Fruit fly (Drosophila melanogaster) whole organism, embryonic: ENCODE results near the gene CG7079.
A peak's percentile ranks its signal among the peaks of the same experiment; 100 is the strongest.

ENCODE experiments used
- CG12769 ChIP-seq: fragments of 200-800 bp; sonication (Bioruptor generic); optimal IDR thresholded peaks from 2 replicates; lab custom pipeline; 2019; ENCODE audit warnings: missing biosample characterization, mild to moderate bottlenecking, missing genetic modification characterization, moderate library complexity
- CG13624 ChIP-seq: fragments of 200-800 bp; sonication (Bioruptor generic); optimal IDR thresholded peaks from 2 replicates; lab custom pipeline; 2016; ENCODE audit warnings: missing biosample characterization, missing genetic modification characterization
- CG15073 ChIP-seq: fragments of 200-800 bp; sonication (Bioruptor generic); optimal IDR thresholded peaks from 2 replicates; lab custom pipeline; 2016; ENCODE audit warnings: missing biosample characterization, missing genetic modification characterization
- CG15514 ChIP-seq: fragments of 200-800 bp; sonication (Bioruptor generic); optimal IDR thresholded peaks from 3 replicates; lab custom pipeline; 2017; ENCODE audit warnings: missing biosample characterization, missing genetic modification characterization, mild to moderate bottlenecking, moderate library complexity, missing genetic modification reagents
- CG16813 ChIP-seq: fragments of 200-800 bp; sonication (Bioruptor generic); IDR thresholded peaks from 3 replicates; pipeline ENCODE4 v1.3.6; 2022; ENCODE audit warnings: missing biosample characterization, missing genetic modification characterization; ENCODE audit not compliant: partially characterized antibody
- CG17385 ChIP-seq: fragments of 200-800 bp; sonication (Bioruptor generic); optimal IDR thresholded peaks from 3 replicates; lab custom pipeline; 2018; ENCODE audit warnings: missing biosample characterization, mild to moderate bottlenecking, missing genetic modification characterization
- CG18011 ChIP-seq: fragments of 200-800 bp; sonication (Bioruptor generic); optimal IDR thresholded peaks from 2 replicates; lab custom pipeline; 2017; ENCODE audit warnings: missing biosample characterization, missing genetic modification characterization, mild to moderate bottlenecking, moderate library complexity, missing genotype
- CG2120 ChIP-seq: fragments of 200-800 bp; sonication (Bioruptor generic); optimal IDR thresholded peaks from 3 replicates; lab custom pipeline; 2016; ENCODE audit warnings: missing biosample characterization, missing genetic modification characterization
- CG2712 ChIP-seq: fragments of 200-800 bp; optimal IDR thresholded peaks from 3 replicates; lab custom pipeline; 2019; ENCODE audit warnings: missing biosample characterization, mild to moderate bottlenecking, missing genetic modification characterization, moderate library complexity
- CG32772 ChIP-seq: fragments of 200-800 bp; sonication (Bioruptor generic); IDR thresholded peaks from 2 replicates; pipeline ENCODE4 v1.3.6; 2022; ENCODE audit warnings: missing biosample characterization, missing genetic modification characterization
- CG34376 ChIP-seq: fragments of 200-800 bp; sonication (Bioruptor generic); optimal IDR thresholded peaks from 2 replicates; lab custom pipeline; 2018; ENCODE audit warnings: missing biosample characterization, mild to moderate bottlenecking, missing genetic modification characterization
- CG4617 ChIP-seq: fragments of 200-800 bp; sonication (Bioruptor generic); optimal IDR thresholded peaks from 3 replicates; lab custom pipeline; 2016; ENCODE audit warnings: missing biosample characterization, missing genetic modification characterization, borderline replicate concordance
- CG5180 ChIP-seq: fragments of 200-800 bp; sonication (Bioruptor generic); optimal IDR thresholded peaks from 3 replicates; lab custom pipeline; 2017; ENCODE audit warnings: missing biosample characterization, missing genetic modification characterization, mild to moderate bottlenecking, moderate library complexity, missing genetic modification reagents
- CG7963 ChIP-seq: fragments of 200-800 bp; sonication (Bioruptor generic); IDR thresholded peaks from 3 replicates; pipeline ENCODE4 v1.3.6; 2022; ENCODE audit warnings: missing biosample characterization, missing genetic modification characterization; ENCODE audit not compliant: partially characterized antibody
- E2f2 ChIP-seq: fragments of 200-800 bp; sonication (Bioruptor generic); IDR thresholded peaks from 2 replicates; pipeline ENCODE4 v1.3.6; 2022; ENCODE audit warnings: missing biosample characterization, missing genetic modification characterization
- Ets97D ChIP-seq: fragments of 200-800 bp; sonication (Bioruptor generic); optimal IDR thresholded peaks from 3 replicates; lab custom pipeline; 2016; ENCODE audit warnings: missing biosample characterization, missing genetic modification characterization
- Fer1 ChIP-seq: fragments of 200-800 bp; sonication (Bioruptor generic); optimal IDR thresholded peaks from 2 replicates; lab custom pipeline; 2017; ENCODE audit warnings: missing biosample characterization, mild to moderate bottlenecking, missing genetic modification characterization
- HLH4C ChIP-seq: fragments of 200-800 bp; sonication (Bioruptor generic); IDR thresholded peaks from 3 replicates; pipeline ENCODE4 v1.3.6; 2022; ENCODE audit warnings: missing biosample characterization, missing genetic modification characterization; ENCODE audit not compliant: partially characterized antibody
- Hsf ChIP-seq: fragments of 200-800 bp; sonication (Bioruptor generic); optimal IDR thresholded peaks from 3 replicates; lab custom pipeline; 2016; ENCODE audit warnings: missing biosample characterization, missing genetic modification characterization
- Meics ChIP-seq: fragments of 200-800 bp; sonication (Bioruptor generic); optimal IDR thresholded peaks from 2 replicates; lab custom pipeline; 2017; ENCODE audit warnings: missing biosample characterization, mild to moderate bottlenecking, missing genetic modification characterization
- Myb ChIP-seq: fragments of 200-800 bp; sonication (Bioruptor generic); optimal IDR thresholded peaks from 2 replicates; lab custom pipeline; 2016; ENCODE audit warnings: missing biosample characterization, missing genetic modification characterization
- Nf-YC ChIP-seq: fragments of 200-800 bp; optimal IDR thresholded peaks from 3 replicates; lab custom pipeline; 2019; ENCODE audit warnings: missing biosample characterization, mild to moderate bottlenecking, missing genetic modification characterization, moderate library complexity
- Scr ChIP-seq: fragments of 200-800 bp; sonication (Bioruptor generic); IDR thresholded peaks from 2 replicates; pipeline ENCODE4 v1.3.6; 2022; ENCODE audit warnings: missing biosample characterization, missing genetic modification characterization; ENCODE audit not compliant: partially characterized antibody
- Six4 ChIP-seq: fragments of 200-800 bp; sonication (Bioruptor generic); optimal IDR thresholded peaks from 2 replicates; lab custom pipeline; 2016; ENCODE audit warnings: missing biosample characterization, missing genetic modification characterization
- Sry-δ ChIP-seq: fragments of 200-800 bp; sonication (Bioruptor generic); optimal IDR thresholded peaks from 2 replicates; lab custom pipeline; 2016; ENCODE audit warnings: missing biosample characterization, missing genetic modification characterization
- YL-1 ChIP-seq: fragments of 200-800 bp; sonication (Bioruptor generic); optimal IDR thresholded peaks from 3 replicates; lab custom pipeline; 2017; ENCODE audit warnings: missing biosample characterization, mild to moderate bottlenecking, missing genetic modification characterization
- ato ChIP-seq: fragments of 200-800 bp; sonication (Bioruptor generic); IDR thresholded peaks from 2 replicates; pipeline ENCODE4 v1.3.6; 2022; ENCODE audit warnings: missing biosample characterization, missing genetic modification characterization; ENCODE audit not compliant: partially characterized antibody
- cad ChIP-seq: fragments of >200 bp; optimal IDR thresholded peaks from 2 replicates; lab custom pipeline; 2017; ENCODE audit warnings: missing biosample characterization, missing genetic modification characterization
- chinmo ChIP-seq: fragments of 200-800 bp; sonication (Bioruptor generic); IDR thresholded peaks from 4 replicates; pipeline ENCODE4 v1.3.6; 2022; ENCODE audit warnings: missing biosample characterization, missing genetic modification characterization; ENCODE audit not compliant: partially characterized antibody
- chm ChIP-seq: fragments of 200-800 bp; sonication (Bioruptor generic); IDR thresholded peaks from 2 replicates; pipeline ENCODE4 v1.3.6; 2022; ENCODE audit warnings: missing biosample characterization, missing genetic modification characterization
- eve ChIP-seq, 2 experiments: fragments of >200 bp; optimal IDR thresholded peaks; 2 replicates each; lab custom pipeline; 2017; ENCODE audit warnings: missing biosample characterization in 2 of 2, missing genetic modification characterization in 2 of 2
- gem ChIP-seq: fragments of 200-800 bp; sonication (Bioruptor generic); optimal IDR thresholded peaks from 2 replicates; lab custom pipeline; 2019; ENCODE audit warnings: missing biosample characterization, mild to moderate bottlenecking, missing genetic modification characterization, moderate library complexity
- grn ChIP-seq: fragments of 200-800 bp; sonication (Bioruptor generic); optimal IDR thresholded peaks from 3 replicates; lab custom pipeline; 2017; ENCODE audit warnings: missing biosample characterization, missing genetic modification characterization
- gro ChIP-seq: fragments of 200-800 bp; sonication (Bioruptor generic); optimal IDR thresholded peaks from 2 replicates; lab custom pipeline; 2016; ENCODE audit warnings: missing biosample characterization, missing genetic modification characterization
- hb ChIP-seq: fragments of 200-800 bp; sonication (Bioruptor generic); IDR thresholded peaks from 3 replicates; pipeline ENCODE4 v1.3.6; 2022; ENCODE audit warnings: missing biosample characterization, missing genetic modification characterization; ENCODE audit not compliant: partially characterized antibody
- inv ChIP-seq: fragments of 200-800 bp; sonication (Bioruptor generic); IDR thresholded peaks from 2 replicates; pipeline ENCODE4 v1.3.6; 2022; ENCODE audit warnings: missing biosample characterization, missing genetic modification characterization; ENCODE audit not compliant: partially characterized antibody
- mld ChIP-seq: fragments of 200-800 bp; sonication (Bioruptor generic); IDR thresholded peaks from 3 replicates; pipeline ENCODE4 v1.3.6; 2022; ENCODE audit warnings: missing biosample characterization, missing genetic modification characterization; ENCODE audit not compliant: partially characterized antibody
- oc ChIP-seq: fragments of 200-800 bp; sonication (Bioruptor generic); optimal IDR thresholded peaks from 2 replicates; lab custom pipeline; 2018; ENCODE audit warnings: missing biosample characterization, mild to moderate bottlenecking, missing genetic modification characterization, moderate library complexity
- phol ChIP-seq: fragments of 200-800 bp; sonication (Bioruptor generic); optimal IDR thresholded peaks from 3 replicates; lab custom pipeline; 2018; ENCODE audit warnings: missing biosample characterization, mild to moderate bottlenecking, missing genetic modification characterization, moderate library complexity
- rib ChIP-seq: fragments of 200-800 bp; sonication (Bioruptor generic); IDR thresholded peaks from 2 replicates; pipeline ENCODE4 v1.3.6; 2022; ENCODE audit warnings: missing biosample characterization, missing genetic modification characterization
- slbo ChIP-seq: fragments of 200-800 bp; sonication (Bioruptor generic); IDR thresholded peaks from 2 replicates; pipeline ENCODE4 v1.3.6; 2022; ENCODE audit warnings: missing biosample characterization, missing genetic modification characterization
- sna ChIP-seq: fragments of 200-800 bp; sonication (Bioruptor generic); IDR thresholded peaks from 2 replicates; pipeline ENCODE4 v1.3.6; 2022; ENCODE audit warnings: missing biosample characterization, missing genetic modification characterization; ENCODE audit not compliant: partially characterized antibody
- stc ChIP-seq: fragments of 200-800 bp; sonication (Bioruptor generic); IDR thresholded peaks from 2 replicates; pipeline ENCODE4 v1.3.6; 2022; ENCODE audit warnings: missing biosample characterization, missing genetic modification characterization
- tll ChIP-seq, 2 experiments: fragments of 200-800 bp in 1 of 2; fragments of >200 bp in 1 of 2; sonication (Bioruptor generic) in 1 of 2; optimal IDR thresholded peaks; 2 replicates each; lab custom pipeline; 2017 to 2019; ENCODE audit warnings: missing biosample characterization in 2 of 2, missing genetic modification characterization in 2 of 2, mild to moderate bottlenecking in 1 of 2, moderate library complexity in 1 of 2
- trem ChIP-seq: fragments of 200-800 bp; optimal IDR thresholded peaks from 3 replicates; lab custom pipeline; 2019; ENCODE audit warnings: missing biosample characterization, mild to moderate bottlenecking, missing genetic modification characterization, moderate library complexity
- tup ChIP-seq: fragments of 200-800 bp; sonication (Bioruptor generic); optimal IDR thresholded peaks from 2 replicates; lab custom pipeline; 2016; ENCODE audit warnings: missing biosample characterization, mild to moderate bottlenecking, missing genetic modification characterization, moderate library complexity

The CG7079 gene

DNA sequence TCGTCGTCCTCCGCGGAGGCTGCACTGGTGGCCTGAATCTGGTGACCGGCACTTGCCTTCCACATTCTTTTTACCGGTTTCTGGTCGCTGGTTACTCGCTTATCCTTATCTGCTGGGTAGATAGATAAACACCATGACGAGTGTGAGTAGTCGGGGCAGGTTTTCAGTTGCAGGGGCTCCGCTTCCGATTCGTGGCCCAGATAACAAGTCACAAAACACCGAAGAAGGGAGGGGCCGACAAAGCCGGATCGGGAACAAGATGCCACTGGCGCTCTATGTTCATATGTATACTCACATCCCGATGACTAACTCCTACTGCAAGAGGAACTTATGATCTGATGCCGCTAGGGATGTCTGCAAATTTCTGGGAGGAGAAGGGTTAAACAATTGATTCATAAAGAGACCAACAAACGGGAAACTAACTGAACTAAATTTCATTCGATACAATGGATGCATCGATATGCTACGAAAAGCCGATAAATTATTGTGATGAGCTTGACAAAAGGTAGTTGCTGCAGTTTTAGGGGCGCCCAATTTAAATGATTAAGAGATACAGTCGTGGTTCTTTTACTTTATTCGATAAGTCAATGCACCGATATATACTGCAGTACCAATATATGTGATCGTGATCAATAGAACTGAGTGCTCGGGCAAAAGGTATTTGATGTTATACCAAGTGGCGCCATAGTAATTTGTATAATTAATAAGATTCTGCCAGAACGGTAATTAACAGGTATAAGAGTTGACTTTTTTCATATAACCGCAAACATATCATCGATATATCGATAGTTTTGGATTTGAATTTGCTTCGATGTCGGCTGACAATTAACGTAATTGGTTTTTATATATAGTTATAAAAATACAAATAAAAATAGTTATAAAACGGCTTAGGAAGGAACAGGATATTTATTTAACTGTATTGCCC, 15.6 kb upstream of the CG7079 start, which contains the start of gene Cortactin (continued):
- peak; percentile 84 for TF ChIP-seq Sry-δ (GFP tag; lab: Kevin White, UChicago)
- no peak for TF ChIP-seq Meics (GFP tag; lab: Kevin White, UChicago)
- peak; percentile 67 for TF ChIP-seq Myb (GFP tag; lab: Kevin White, UChicago)
- peak; percentile 30 for TF ChIP-seq YL-1 (GFP tag; lab: Kevin White, UChicago)
- peak; percentile 98 for TF ChIP-seq CG18011 (GFP tag; lab: Kevin White, UChicago)
- no peak for TF ChIP-seq oc
- peak; percentile 98 for TF ChIP-seq chinmo (GFP tag; lab: Robert Waterston, UW)
- TF ChIP-seq CG12769 (tag; lab: Kevin White, UChicago) = peak; percentile 45
- TF ChIP-seq hb (GFP tag; lab: Robert Waterston, UW) = peak; percentile 89
- peak; percentile 13 for TF ChIP-seq CG2120 (GFP tag; lab: Kevin White, UChicago)
- TF ChIP-seq gro (GFP tag; lab: Kevin White, UChicago) = no peak
- TF ChIP-seq CG16813 (GFP tag; lab: Robert Waterston, UW) = peak; percentile 92
- peak; percentile 46 for TF ChIP-seq CG2712 (tag; lab: Kevin White, UChicago)
- TF ChIP-seq tup = no peak
- no peak for TF ChIP-seq Fer1 (GFP tag; lab: Kevin White, UChicago)
- TF ChIP-seq gem (tag; lab: Kevin White, UChicago) = no peak
- TF ChIP-seq inv (GFP tag; lab: Robert Waterston, UW) = peak; percentile 83
- TF ChIP-seq trem = peak; percentile 57
- TF ChIP-seq Nf-YC (tag; lab: Kevin White, UChicago) = peak; percentile 58
- peak; percentile 22 for TF ChIP-seq CG13624 (GFP tag; lab: Kevin White, UChicago)
- peak; percentile 90 for TF ChIP-seq ato
- TF ChIP-seq CG15073 (GFP tag; lab: Kevin White, UChicago) = peak; percentile 97
- peak; percentile 68 for TF ChIP-seq CG34376 (GFP tag; lab: Kevin White, UChicago)
- no peak for TF ChIP-seq CG5180
- TF ChIP-seq CG7963 = peak; percentile 86
- no peak for TF ChIP-seq eve (GFP tag; optimal IDR thresholded peaks at IDR 0.05; lab: Kevin White, UChicago)
- TF ChIP-seq Ets97D (GFP tag; lab: Kevin White, UChicago) = peak; percentile 85
- TF ChIP-seq grn (GFP tag; lab: Kevin White, UChicago) = peak; percentile 95
- TF ChIP-seq CG4617 (GFP tag; lab: Kevin White, UChicago) = peak; percentile 61
- TF ChIP-seq slbo = 0 out of 2 replicates have a peak, but pooled peaks have one; percentile 4
- TF ChIP-seq CG17385 = no peak
- TF ChIP-seq stc (GFP tag; lab: Robert Waterston, UW) = no peak
- peak; percentile 34; the same call in 1 of the 2 replicates for TF ChIP-seq chm (GFP tag; lab: Robert Waterston, UW)
- TF ChIP-seq Six4 (GFP tag; lab: Kevin White, UChicago) = no peak
- no peak for TF ChIP-seq Hsf
- peak; percentile 89 for TF ChIP-seq sna (GFP tag; lab: Robert Waterston, UW)
- TF ChIP-seq tll (GFP tag; optimal IDR thresholded peaks at IDR 0.05; lab: Kevin White, UChicago) = peak in 1 of 2 experiments; percentile 37
- 0 out of 2 replicates have a peak, but pooled peaks have one; percentile 15 for TF ChIP-seq rib (GFP tag; lab: Robert Waterston, UW)
- TF ChIP-seq cad (GFP tag; lab: Kevin White, UChicago) = no peak
- peak; percentile 87 for TF ChIP-seq Scr (GFP tag; lab: Robert Waterston, UW)
- no peak for TF ChIP-seq CG32772 (GFP tag; lab: Robert Waterston, UW)
- peak; percentile 32 for TF ChIP-seq phol
- TF ChIP-seq E2f2 (GFP tag; lab: Robert Waterston, UW) = peak; percentile 99
- peak; percentile 92 for TF ChIP-seq HLH4C (GFP tag; lab: Robert Waterston, UW)
- TF ChIP-seq mld (GFP tag; lab: Robert Waterston, UW) = peak; percentile 70
- TF ChIP-seq CG15514 = peak; percentile 62
